Fruit fly (Drosophila melanogaster) whole organism, embryonic: ENCODE results near the gene wdb.

ENCODE experiments used
- BtbVII ChIP-seq: fragments of 200-800 bp; sonication (Bioruptor generic); optimal IDR thresholded peaks from 3 replicates; lab custom pipeline; 2017; ENCODE audit warnings: missing biosample characterization, mild to moderate bottlenecking, missing genetic modification characterization
- CG10209 ChIP-seq: fragments of 200-800 bp; sonication (Bioruptor generic); optimal IDR thresholded peaks from 3 replicates; lab custom pipeline; 2017; ENCODE audit warnings: missing biosample characterization, mild to moderate bottlenecking, missing genetic modification characterization, missing genetic modification reagents
- CG10366 ChIP-seq: fragments of 200-800 bp; sonication (Bioruptor generic); IDR thresholded peaks from 2 replicates; pipeline ENCODE4 v1.3.6; 2022; ENCODE audit warnings: missing biosample characterization, missing genetic modification characterization
- CG11456 ChIP-seq: fragments of 200-800 bp; sonication (Bioruptor generic); IDR thresholded peaks from 3 replicates; pipeline ENCODE4 v1.3.6; 2022; ENCODE audit warnings: missing biosample characterization, missing genetic modification characterization
- CG1233 ChIP-seq: fragments of 200-800 bp; sonication (Bioruptor generic); optimal IDR thresholded peaks from 4 replicates; lab custom pipeline; 2018; ENCODE audit warnings: missing biosample characterization, mild to moderate bottlenecking, missing genetic modification characterization
- CG17829 ChIP-seq: fragments of 200-800 bp; optimal IDR thresholded peaks from 2 replicates; lab custom pipeline; 2019; ENCODE audit warnings: missing biosample characterization, mild to moderate bottlenecking, missing genetic modification characterization, moderate library complexity
- CG18011 ChIP-seq: fragments of 200-800 bp; sonication (Bioruptor generic); optimal IDR thresholded peaks from 2 replicates; lab custom pipeline; 2017; ENCODE audit warnings: missing biosample characterization, missing genetic modification characterization, mild to moderate bottlenecking, moderate library complexity, missing genotype
- CG18619 ChIP-seq: fragments of 200-800 bp; sonication (Bioruptor generic); optimal IDR thresholded peaks from 3 replicates; lab custom pipeline; 2017; ENCODE audit warnings: missing biosample characterization, mild to moderate bottlenecking, missing genetic modification characterization
- CG2129 ChIP-seq: fragments of 200-800 bp; sonication (Bioruptor generic); IDR thresholded peaks from 2 replicates; pipeline ENCODE4 v1.3.6; 2022; ENCODE audit warnings: missing biosample characterization, missing genetic modification characterization; ENCODE audit not compliant: partially characterized antibody
- CG31441 ChIP-seq: fragments of 200-800 bp; sonication (Bioruptor generic); IDR thresholded peaks from 2 replicates; pipeline ENCODE4 v1.3.6; 2022; ENCODE audit warnings: missing biosample characterization, missing genetic modification characterization
- CG32532 ChIP-seq: fragments of 200-800 bp; sonication (Bioruptor generic); IDR thresholded peaks from 2 replicates; pipeline ENCODE4 v1.3.6; 2022; ENCODE audit warnings: missing biosample characterization, missing genetic modification characterization
- CG32767 ChIP-seq: fragments of 200-800 bp; sonication (Bioruptor generic); IDR thresholded peaks from 2 replicates; pipeline ENCODE4 v1.3.6; 2022; ENCODE audit warnings: missing biosample characterization, missing genetic modification characterization
- CG3995 ChIP-seq: fragments of 200-800 bp; sonication (Bioruptor generic); optimal IDR thresholded peaks from 3 replicates; lab custom pipeline; 2016; ENCODE audit warnings: missing biosample characterization, missing genetic modification characterization
- CG4282 ChIP-seq: fragments of 200-800 bp; sonication (Bioruptor generic); optimal IDR thresholded peaks from 2 replicates; lab custom pipeline; 2016; ENCODE audit warnings: missing biosample characterization, missing genetic modification characterization
- CG4424 ChIP-seq: fragments of 200-800 bp; sonication (Bioruptor generic); optimal IDR thresholded peaks from 3 replicates; lab custom pipeline; 2016; ENCODE audit warnings: missing biosample characterization, missing genetic modification characterization
- CG4820 ChIP-seq: fragments of 200-800 bp; sonication (Bioruptor generic); optimal IDR thresholded peaks from 3 replicates; lab custom pipeline; 2016; ENCODE audit warnings: missing biosample characterization, missing genetic modification characterization
- CG6175 ChIP-seq: fragments of 200-800 bp; sonication (Bioruptor generic); IDR thresholded peaks from 3 replicates; pipeline ENCODE4 v1.3.6; 2022; ENCODE audit warnings: missing biosample characterization, missing genetic modification characterization
- CG6854 ChIP-seq: fragments of 200-800 bp; sonication (Bioruptor generic); optimal IDR thresholded peaks from 3 replicates; lab custom pipeline; 2017; ENCODE audit warnings: missing biosample characterization, mild to moderate bottlenecking, missing genetic modification characterization
- CG8388 ChIP-seq: fragments of 200-800 bp; sonication (Bioruptor generic); optimal IDR thresholded peaks from 2 replicates; lab custom pipeline; 2019; ENCODE audit warnings: missing biosample characterization, mild to moderate bottlenecking, missing genetic modification characterization, moderate library complexity
- CG8924 ChIP-seq: fragments of 200-800 bp; optimal IDR thresholded peaks from 3 replicates; lab custom pipeline; 2019; ENCODE audit warnings: missing biosample characterization, mild to moderate bottlenecking, missing genetic modification characterization, moderate library complexity
- CkIIα-i1 ChIP-seq: fragments of 200-800 bp; sonication (Bioruptor generic); IDR thresholded peaks from 2 replicates; pipeline ENCODE4 v1.3.6; 2022; ENCODE audit warnings: missing biosample characterization, missing genetic modification characterization
- CoRest ChIP-seq: fragments of 200-800 bp; sonication (Bioruptor generic); optimal IDR thresholded peaks from 3 replicates; lab custom pipeline; 2018; ENCODE audit warnings: missing biosample characterization, mild to moderate bottlenecking, missing genetic modification characterization, moderate library complexity
- CrebB ChIP-seq: fragments of 200-800 bp; sonication (Bioruptor generic); optimal IDR thresholded peaks from 3 replicates; lab custom pipeline; 2018; ENCODE audit warnings: missing biosample characterization, mild to moderate bottlenecking, missing genetic modification characterization
- HLH3B ChIP-seq: fragments of 200-800 bp; sonication (Bioruptor generic); IDR thresholded peaks from 2 replicates; pipeline ENCODE4 v1.3.6; 2022; ENCODE audit warnings: missing biosample characterization, missing genetic modification characterization
- HLH54F ChIP-seq: fragments of 200-800 bp; sonication (Bioruptor generic); optimal IDR thresholded peaks from 3 replicates; lab custom pipeline; 2016; ENCODE audit warnings: missing biosample characterization, missing genetic modification characterization
- Hmx ChIP-seq: fragments of 200-800 bp; sonication (Bioruptor generic); optimal IDR thresholded peaks from 2 replicates; lab custom pipeline; 2016; ENCODE audit warnings: missing biosample characterization, missing genetic modification characterization
- Hr51 ChIP-seq, 2 experiments: fragments of 200-800 bp; sonication (Bioruptor generic); optimal IDR thresholded peaks; 2 replicates in 1 of 2; 3 replicates in 1 of 2; lab custom pipeline; 2016 to 2018; ENCODE audit warnings: missing biosample characterization in 2 of 2, missing genetic modification characterization in 2 of 2, mild to moderate bottlenecking in 1 of 2, moderate library complexity in 1 of 2
- Max ChIP-seq: fragments of 200-800 bp; sonication (Bioruptor generic); optimal IDR thresholded peaks from 2 replicates; lab custom pipeline; 2016; ENCODE audit warnings: missing biosample characterization, mild to moderate bottlenecking, missing genetic modification characterization
- Oli ChIP-seq: fragments of 200-800 bp; sonication (Bioruptor generic); optimal IDR thresholded peaks from 2 replicates; lab custom pipeline; 2018; ENCODE audit warnings: missing biosample characterization, mild to moderate bottlenecking, missing genetic modification characterization, moderate library complexity
- Poxn ChIP-seq: fragments of 200-800 bp; sonication (Bioruptor generic); IDR thresholded peaks from 2 replicates; pipeline ENCODE4 v1.3.6; 2022; ENCODE audit warnings: missing biosample characterization, missing genetic modification characterization
- crp ChIP-seq, 2 experiments: fragments of 200-800 bp; sonication (Bioruptor generic); optimal IDR thresholded peaks; 2 replicates in 1 of 2; 3 replicates in 1 of 2; lab custom pipeline; 2017; ENCODE audit warnings: missing biosample characterization in 2 of 2, missing genetic modification characterization in 2 of 2, mild to moderate bottlenecking in 1 of 2, moderate library complexity in 1 of 2
- dimm ChIP-seq: fragments of 200-800 bp; sonication (Bioruptor generic); IDR thresholded peaks from 2 replicates; pipeline ENCODE4 v1.3.6; 2022; ENCODE audit warnings: missing biosample characterization, missing genetic modification characterization
- ems ChIP-seq: fragments of 200-800 bp; sonication (Bioruptor generic); optimal IDR thresholded peaks from 3 replicates; lab custom pipeline; 2016; ENCODE audit warnings: missing biosample characterization, missing genetic modification characterization
- esg ChIP-seq: fragments of 200-800 bp; sonication (Bioruptor generic); conservative IDR thresholded peaks from 2 replicates; pipeline ENCODE4 v1.3.6; 2022; ENCODE audit warnings: missing biosample characterization, missing genetic modification characterization
- exex ChIP-seq: fragments of 200-800 bp; sonication (Bioruptor generic); optimal IDR thresholded peaks from 4 replicates; lab custom pipeline; 2018; ENCODE audit warnings: missing biosample characterization, mild to moderate bottlenecking, missing genetic modification characterization, moderate library complexity
- fru ChIP-seq: fragments of >200 bp; optimal IDR thresholded peaks from 2 replicates; lab custom pipeline; 2017
- hb ChIP-seq: fragments of 200-800 bp; sonication (Bioruptor generic); IDR thresholded peaks from 3 replicates; pipeline ENCODE4 v1.3.6; 2022; ENCODE audit warnings: missing biosample characterization, missing genetic modification characterization; ENCODE audit not compliant: partially characterized antibody
- lilli ChIP-seq: fragments of 200-800 bp; sonication (Bioruptor generic); optimal IDR thresholded peaks from 3 replicates; lab custom pipeline; 2016; ENCODE audit warnings: missing biosample characterization, missing genetic modification characterization
- lov ChIP-seq, 2 experiments: fragments of 200-800 bp in 1 of 2; fragments of >200 bp in 1 of 2; sonication (Bioruptor generic) in 1 of 2; IDR thresholded peaks in 1 of 2; optimal IDR thresholded peaks in 1 of 2; 2 replicates in 1 of 2; 3 replicates in 1 of 2; pipeline versions ENCODE4 v1.3.6 to Lab custom; 2017 to 2022; ENCODE audit warnings: missing biosample characterization in 1 of 2, missing genetic modification characterization in 1 of 2
- onecut ChIP-seq: fragments of 200-800 bp; sonication (Bioruptor generic); IDR thresholded peaks from 2 replicates; pipeline ENCODE4 v1.3.6; 2022; ENCODE audit warnings: missing biosample characterization, missing genetic modification characterization
- peb ChIP-seq: fragments of 200-800 bp; sonication (Bioruptor generic); IDR thresholded peaks from 2 replicates; pipeline ENCODE4 v1.3.6; 2022; ENCODE audit warnings: missing biosample characterization, missing genetic modification characterization
- pita ChIP-seq: fragments of 200-800 bp; sonication (Bioruptor generic); optimal IDR thresholded peaks from 2 replicates; lab custom pipeline; 2017; ENCODE audit warnings: missing biosample characterization, mild to moderate bottlenecking, missing genetic modification characterization
- psq ChIP-seq: fragments of 200-800 bp; sonication (Bioruptor generic); optimal IDR thresholded peaks from 2 replicates; lab custom pipeline; 2017; ENCODE audit warnings: missing biosample characterization, missing genetic modification characterization
- pzg ChIP-seq: fragments of 200-800 bp; sonication (Bioruptor generic); optimal IDR thresholded peaks from 3 replicates; lab custom pipeline; 2018; ENCODE audit warnings: missing biosample characterization, mild to moderate bottlenecking, missing genetic modification characterization, moderate library complexity
- slp2 ChIP-seq: fragments of 200-800 bp; sonication (Bioruptor generic); optimal IDR thresholded peaks from 2 replicates; lab custom pipeline; 2016; ENCODE audit warnings: missing biosample characterization, missing genetic modification characterization
- tx ChIP-seq: fragments of 200-800 bp; sonication (Bioruptor generic); optimal IDR thresholded peaks from 2 replicates; lab custom pipeline; 2016; ENCODE audit warnings: missing biosample characterization, missing genetic modification characterization
- unc-4 ChIP-seq: fragments of 200-800 bp; sonication (Bioruptor generic); IDR thresholded peaks from 2 replicates; pipeline ENCODE4 v1.3.6; 2022; ENCODE audit warnings: missing biosample characterization, missing genetic modification characterization; ENCODE audit not compliant: partially characterized antibody
- wdn ChIP-seq: fragments of 200-800 bp; sonication (Bioruptor generic); IDR thresholded peaks from 2 replicates; pipeline ENCODE4 v1.3.6; 2022; ENCODE audit warnings: missing biosample characterization, missing genetic modification characterization
- wor ChIP-seq: fragments of 200-800 bp; sonication (Bioruptor generic); IDR thresholded peaks from 2 replicates; pipeline ENCODE4 v1.3.6; 2022; ENCODE audit warnings: missing biosample characterization, missing genetic modification characterization
- z ChIP-seq: fragments of 200-800 bp; sonication (Bioruptor generic); IDR thresholded peaks from 3 replicates; pipeline ENCODE4 v1.3.6; 2022; ENCODE audit warnings: missing biosample characterization, missing genetic modification characterization

Gene wdb

DNA sequence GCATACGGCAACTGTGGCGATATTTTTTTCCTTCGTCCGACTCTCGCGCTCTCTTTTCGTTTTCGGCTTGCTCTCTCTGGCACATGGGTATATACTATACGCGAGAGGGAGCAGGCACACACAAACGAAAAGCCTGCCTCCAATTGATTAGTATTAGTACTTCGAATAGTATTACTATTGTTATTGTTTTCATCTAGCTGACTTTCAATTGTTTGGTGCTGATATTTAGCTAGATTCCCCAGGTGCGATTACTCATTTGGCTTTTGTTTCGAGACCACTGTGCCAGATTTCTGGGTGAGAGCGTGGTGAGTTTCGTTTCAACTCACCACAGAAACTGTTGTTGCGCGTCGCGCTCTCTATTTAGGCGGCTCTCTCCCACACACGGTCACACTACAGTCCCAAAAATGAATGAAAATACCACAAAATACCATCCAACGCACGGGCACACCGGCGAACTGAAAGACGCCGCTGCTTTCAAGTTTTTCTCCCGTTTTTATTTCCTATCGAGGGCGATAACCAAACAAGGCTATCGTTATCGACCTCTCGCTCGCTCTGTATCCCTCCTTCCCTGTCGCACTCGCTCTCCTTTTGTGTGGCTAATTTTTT lies 675 bp downstream of the wdb start (continued):
- TF ChIP-seq HLH54F (GFP tag; lab: Kevin White, UChicago) (peak; percentile 52), dimm (no peak), slp2 (GFP tag; lab: Kevin White, UChicago) (no peak), CG18011 (GFP tag; lab: Kevin White, UChicago) (peak; percentile 41), CG8924 (tag; lab: Kevin White, UChicago) (peak; percentile 81), CG1233 (GFP tag; lab: Kevin White, UChicago) (peak; percentile 2), psq (GFP tag; lab: Kevin White, UChicago) (no peak), esg (GFP tag; lab: Robert Waterston, UW) (no peak), CG4282 (GFP tag; lab: Kevin White, UChicago) (peak; percentile 96), pita (GFP tag; lab: Kevin White, UChicago) (no peak), CG17829 (tag; lab: Kevin White, UChicago) (peak; percentile 79), z (no peak), wdn (GFP tag; lab: Robert Waterston, UW) (no peak), CrebB (tag; lab: Kevin White, UChicago) (peak; percentile 85), CG10366 (GFP tag; lab: Robert Waterston, UW) (no peak), CG8388 (GFP tag; lab: Kevin White, UChicago) (peak; percentile 71), CG32767 (no peak), CG31441 (GFP tag; lab: Robert Waterston, UW) (no peak), peb (no peak), CG3995 (no peak), Hr51 (GFP tag; optimal IDR thresholded peaks at IDR 0.05; lab: Kevin White, UChicago) (peak; percentile 5 to 75), CG4820 (GFP tag; lab: Kevin White, UChicago) (no peak), CG4424 (GFP tag; lab: Kevin White, UChicago) (peak; percentile 11), CG2129 (GFP tag; lab: Robert Waterston, UW) (no peak), wor (GFP tag; lab: Robert Waterston, UW) (no peak), fru (lab: Kevin White, UChicago) (no peak), crp (GFP tag; optimal IDR thresholded peaks at IDR 0.05; lab: Kevin White, UChicago) (no peak), onecut (GFP tag; lab: Robert Waterston, UW) (peak; percentile 37), HLH3B (GFP tag; lab: Robert Waterston, UW) (no peak), Oli (tag; lab: Kevin White, UChicago) (peak; percentile 44), lov (optimal IDR thresholded peaks at IDR 0.05; lab: Kevin White, UChicago) (no peak), lov (GFP tag; IDR thresholded peaks at IDR 0.05; lab: Robert Waterston, UW) (no peak), unc-4 (no peak), Poxn (GFP tag; lab: Robert Waterston, UW) (no peak), tx (GFP tag; lab: Kevin White, UChicago) (peak; percentile 10), hb (no peak), CoRest (tag; lab: Kevin White, UChicago) (peak; percentile 33), pzg (GFP tag; lab: Kevin White, UChicago) (peak; percentile 96), Max (peak; percentile 21), CkIIα-i1 (no peak), CG18619 (GFP tag; lab: Kevin White, UChicago) (peak; percentile 37), CG11456 (GFP tag; lab: Robert Waterston, UW) (no peak), CG6854 (GFP tag; lab: Kevin White, UChicago) (peak; percentile 77), Hmx (GFP tag; lab: Kevin White, UChicago) (no peak), CG32532 (GFP tag; lab: Robert Waterston, UW) (no peak), ems (peak; percentile 10), BtbVII (peak; percentile 78), CG10209 (GFP tag; lab: Kevin White, UChicago) (peak; percentile 21), exex (tag; lab: Kevin White, UChicago) (peak; percentile 71), lilli (peak; percentile 80), CG6175 (GFP tag; lab: Robert Waterston, UW) (no peak)
